Fruit fly (Drosophila melanogaster) whole organism, wandering third instar larva: Measurements from ENCODE around the gene CG44098.

Source experiments
- h ChIP-seq: fragments of 200-800 bp; sonication (Bioruptor generic); optimal IDR thresholded peaks from 3 replicates; lab custom pipeline; 2016; ENCODE audit warnings: missing biosample characterization, mild to moderate bottlenecking, missing genetic modification characterization
- woc ChIP-seq: sonication (Bioruptor generic); optimal IDR thresholded peaks from 2 replicates; lab custom pipeline; 2016; ENCODE audit warnings: missing biosample characterization, mild to moderate bottlenecking, missing genetic modification characterization

dm6 chr3R:4726294-4726693, 46.7 kb downstream of the CG44098 start:
- TF ChIP-seq woc (GFP tag; lab: Kevin White, UChicago) (no peak), h (no peak)
